Fruit fly (Drosophila melanogaster) whole organism, embryonic: ENCODE results near the gene Mul1.

ENCODE experiments used
- Asciz ChIP-seq: fragments of 200-800 bp; sonication (Bioruptor generic); optimal IDR thresholded peaks from 2 replicates; lab custom pipeline; 2017; ENCODE audit warnings: missing biosample characterization, mild to moderate bottlenecking, missing genetic modification characterization, missing genetic modification reagents
- B-H2 ChIP-seq: fragments of 200-800 bp; sonication (Bioruptor generic); optimal IDR thresholded peaks from 2 replicates; lab custom pipeline; 2018; ENCODE audit warnings: missing biosample characterization, mild to moderate bottlenecking, missing genetic modification characterization
- CG1024 ChIP-seq: fragments of 200-800 bp; sonication (Bioruptor generic); IDR thresholded peaks from 2 replicates; pipeline ENCODE4 v1.3.6; 2022; ENCODE audit warnings: missing biosample characterization, missing genetic modification characterization
- CG12104 ChIP-seq: fragments of 200-800 bp; sonication (Bioruptor generic); optimal IDR thresholded peaks from 3 replicates; lab custom pipeline; 2016; ENCODE audit warnings: missing biosample characterization, missing genetic modification characterization
- CG1233 ChIP-seq: fragments of 200-800 bp; sonication (Bioruptor generic); optimal IDR thresholded peaks from 4 replicates; lab custom pipeline; 2018; ENCODE audit warnings: missing biosample characterization, mild to moderate bottlenecking, missing genetic modification characterization
- CG14965 ChIP-seq: fragments of 200-800 bp; sonication (Bioruptor generic); optimal IDR thresholded peaks from 2 replicates; lab custom pipeline; 2016; ENCODE audit warnings: missing biosample characterization, missing genetic modification characterization, borderline replicate concordance
- CG1792 ChIP-seq: fragments of 200-800 bp; sonication (Bioruptor generic); optimal IDR thresholded peaks from 2 replicates; lab custom pipeline; 2016; ENCODE audit warnings: missing biosample characterization, missing genetic modification characterization
- CG2120 ChIP-seq: fragments of 200-800 bp; sonication (Bioruptor generic); optimal IDR thresholded peaks from 3 replicates; lab custom pipeline; 2016; ENCODE audit warnings: missing biosample characterization, missing genetic modification characterization
- CG2199 ChIP-seq: fragments of 200-800 bp; sonication (Bioruptor generic); IDR thresholded peaks from 3 replicates; pipeline ENCODE4 v1.3.6; 2022; ENCODE audit warnings: missing biosample characterization, missing genetic modification characterization
- CG31224 ChIP-seq: fragments of 200-800 bp; sonication (Bioruptor generic); IDR thresholded peaks from 2 replicates; pipeline ENCODE4 v1.3.6; 2022; ENCODE audit warnings: missing biosample characterization, missing genetic modification characterization
- CG3163 ChIP-seq: fragments of 200-800 bp; sonication (Bioruptor generic); optimal IDR thresholded peaks from 3 replicates; lab custom pipeline; 2016; ENCODE audit warnings: missing biosample characterization, missing genetic modification characterization
- CG32772 ChIP-seq: fragments of 200-800 bp; sonication (Bioruptor generic); IDR thresholded peaks from 2 replicates; pipeline ENCODE4 v1.3.6; 2022; ENCODE audit warnings: missing biosample characterization, missing genetic modification characterization
- CG3838 ChIP-seq: fragments of 200-800 bp; sonication (Bioruptor generic); optimal IDR thresholded peaks from 3 replicates; lab custom pipeline; 2016; ENCODE audit warnings: missing biosample characterization, missing genetic modification characterization
- CG4730 ChIP-seq: fragments of 200-800 bp; sonication (Bioruptor generic); IDR thresholded peaks from 2 replicates; pipeline ENCODE4 v1.3.6; 2022; ENCODE audit warnings: missing biosample characterization, missing genetic modification characterization
- CG7271 ChIP-seq: fragments of 200-800 bp; sonication (Bioruptor generic); optimal IDR thresholded peaks from 2 replicates; lab custom pipeline; 2018; ENCODE audit warnings: missing biosample characterization, mild to moderate bottlenecking, missing genetic modification characterization, moderate library complexity
- CG7786 ChIP-seq: fragments of 200-800 bp; sonication (Bioruptor generic); optimal IDR thresholded peaks from 2 replicates; lab custom pipeline; 2016; ENCODE audit warnings: missing biosample characterization, missing genetic modification characterization
- CG8089 ChIP-seq: fragments of 200-800 bp; sonication (Bioruptor generic); optimal IDR thresholded peaks from 3 replicates; lab custom pipeline; 2016; ENCODE audit warnings: missing biosample characterization, missing genetic modification characterization
- CG8765 ChIP-seq: fragments of 200-800 bp; sonication (Bioruptor generic); IDR thresholded peaks from 2 replicates; pipeline ENCODE4 v1.3.6; 2022; ENCODE audit warnings: missing biosample characterization, missing genetic modification characterization
- CG8924 ChIP-seq: fragments of 200-800 bp; optimal IDR thresholded peaks from 3 replicates; lab custom pipeline; 2019; ENCODE audit warnings: missing biosample characterization, mild to moderate bottlenecking, missing genetic modification characterization, moderate library complexity
- CG9215 ChIP-seq: fragments of 200-800 bp; sonication (Bioruptor generic); IDR thresholded peaks from 2 replicates; pipeline ENCODE4 v1.3.6; 2022; ENCODE audit warnings: missing biosample characterization, missing genetic modification characterization
- CkIIα-i1 ChIP-seq: fragments of 200-800 bp; sonication (Bioruptor generic); IDR thresholded peaks from 2 replicates; pipeline ENCODE4 v1.3.6; 2022; ENCODE audit warnings: missing biosample characterization, missing genetic modification characterization
- D19A ChIP-seq: fragments of 200-800 bp; optimal IDR thresholded peaks from 3 replicates; lab custom pipeline; 2019; ENCODE audit warnings: missing biosample characterization, mild to moderate bottlenecking, missing genetic modification characterization, moderate library complexity
- Drgx ChIP-seq: fragments of 200-800 bp; sonication (Bioruptor generic); IDR thresholded peaks from 2 replicates; pipeline ENCODE4 v1.3.6; 2022; ENCODE audit warnings: missing biosample characterization, missing genetic modification characterization
- Ets97D ChIP-seq: fragments of 200-800 bp; sonication (Bioruptor generic); optimal IDR thresholded peaks from 3 replicates; lab custom pipeline; 2016; ENCODE audit warnings: missing biosample characterization, missing genetic modification characterization
- H15 ChIP-seq: fragments of 200-800 bp; sonication (Bioruptor generic); IDR thresholded peaks from 3 replicates; pipeline ENCODE4 v1.3.6; 2022; ENCODE audit warnings: missing biosample characterization, missing genetic modification characterization
- HHEX ChIP-seq: fragments of 200-800 bp; sonication (Bioruptor generic); optimal IDR thresholded peaks from 3 replicates; lab custom pipeline; 2017; ENCODE audit warnings: missing biosample characterization, mild to moderate bottlenecking, missing genetic modification characterization, missing genetic modification reagents
- Hr39 ChIP-seq: fragments of >200 bp; optimal IDR thresholded peaks from 2 replicates; lab custom pipeline; 2017
- Jarid2 ChIP-seq: fragments of 200-800 bp; sonication (Bioruptor generic); optimal IDR thresholded peaks from 3 replicates; lab custom pipeline; 2017; ENCODE audit warnings: mild to moderate bottlenecking, missing biosample characterization, missing genetic modification reagents, missing genetic modification characterization
- Max ChIP-seq: fragments of 200-800 bp; sonication (Bioruptor generic); optimal IDR thresholded peaks from 2 replicates; lab custom pipeline; 2016; ENCODE audit warnings: missing biosample characterization, mild to moderate bottlenecking, missing genetic modification characterization
- PHDP ChIP-seq: fragments of 200-800 bp; sonication (Bioruptor generic); optimal IDR thresholded peaks from 3 replicates; lab custom pipeline; 2018; ENCODE audit warnings: missing biosample characterization, mild to moderate bottlenecking, missing genetic modification characterization, moderate library complexity
- Spps ChIP-seq: fragments of 200-800 bp; sonication (Bioruptor generic); optimal IDR thresholded peaks from 2 replicates; lab custom pipeline; 2018; ENCODE audit warnings: missing biosample characterization, mild to moderate bottlenecking, missing genetic modification characterization
- Taf1 ChIP-seq: fragments of 200-800 bp; sonication (Bioruptor generic); IDR thresholded peaks from 2 replicates; pipeline ENCODE4 v1.3.6; 2022; ENCODE audit warnings: missing biosample characterization, missing genetic modification characterization
- cg ChIP-seq: fragments of 200-800 bp; sonication (Bioruptor generic); optimal IDR thresholded peaks from 3 replicates; lab custom pipeline; 2019; ENCODE audit warnings: missing biosample characterization, mild to moderate bottlenecking, missing genetic modification characterization, moderate library complexity
- chm ChIP-seq: fragments of 200-800 bp; sonication (Bioruptor generic); IDR thresholded peaks from 2 replicates; pipeline ENCODE4 v1.3.6; 2022; ENCODE audit warnings: missing biosample characterization, missing genetic modification characterization
- ci ChIP-seq: fragments of 200-800 bp; sonication (Bioruptor generic); IDR thresholded peaks from 3 replicates; pipeline ENCODE4 v1.3.6; 2022; ENCODE audit warnings: missing biosample characterization, missing genetic modification characterization
- eyg ChIP-seq: fragments of 200-800 bp; sonication (Bioruptor generic); optimal IDR thresholded peaks from 3 replicates; lab custom pipeline; 2016; ENCODE audit warnings: missing biosample characterization, missing genetic modification characterization
- fd102C ChIP-seq: fragments of 200-800 bp; sonication (Bioruptor generic); optimal IDR thresholded peaks from 2 replicates; lab custom pipeline; 2018; ENCODE audit warnings: missing biosample characterization, mild to moderate bottlenecking, missing genetic modification characterization, moderate library complexity
- ham ChIP-seq: fragments of 200-800 bp; sonication (Bioruptor generic); IDR thresholded peaks from 2 replicates; pipeline ENCODE4 v1.3.6; 2022; ENCODE audit warnings: missing biosample characterization, missing genetic modification characterization
- kah ChIP-seq: fragments of 200-800 bp; sonication (Bioruptor generic); optimal IDR thresholded peaks from 2 replicates; lab custom pipeline; 2018; ENCODE audit warnings: missing biosample characterization, mild to moderate bottlenecking, missing genetic modification characterization
- mam ChIP-seq: fragments of 200-800 bp; sonication (Bioruptor generic); optimal IDR thresholded peaks from 3 replicates; lab custom pipeline; 2016; ENCODE audit warnings: missing biosample characterization, missing genetic modification characterization
- nau ChIP-seq: fragments of 200-800 bp; sonication (Bioruptor generic); optimal IDR thresholded peaks from 3 replicates; lab custom pipeline; 2017; ENCODE audit warnings: missing biosample characterization, mild to moderate bottlenecking, missing genetic modification characterization, missing genetic modification reagents
- pan ChIP-seq, 4 experiments: fragments of >200 bp in 3 of 4; fragments of 200-800 bp in 1 of 4; sonication (Bioruptor generic) in 1 of 4; optimal IDR thresholded peaks in 3 of 4; IDR thresholded peaks in 1 of 4; 2 replicates each; pipeline versions ENCODE4 v1.3.6 to Lab custom; 2017 to 2022; ENCODE audit warnings: missing biosample characterization in 2 of 4, missing genetic modification characterization in 2 of 4, mixed read lengths in 1 of 4
- peb ChIP-seq: fragments of 200-800 bp; sonication (Bioruptor generic); IDR thresholded peaks from 2 replicates; pipeline ENCODE4 v1.3.6; 2022; ENCODE audit warnings: missing biosample characterization, missing genetic modification characterization
- psq ChIP-seq: fragments of 200-800 bp; sonication (Bioruptor generic); optimal IDR thresholded peaks from 2 replicates; lab custom pipeline; 2017; ENCODE audit warnings: missing biosample characterization, missing genetic modification characterization
- ranshi ChIP-seq: fragments of 200-800 bp; sonication (Bioruptor generic); IDR thresholded peaks from 2 replicates; pipeline ENCODE4 v1.3.6; 2022; ENCODE audit warnings: missing biosample characterization, missing genetic modification characterization
- tup ChIP-seq: fragments of 200-800 bp; sonication (Bioruptor generic); optimal IDR thresholded peaks from 2 replicates; lab custom pipeline; 2016; ENCODE audit warnings: missing biosample characterization, mild to moderate bottlenecking, missing genetic modification characterization, moderate library complexity
- wdn ChIP-seq: fragments of 200-800 bp; sonication (Bioruptor generic); IDR thresholded peaks from 2 replicates; pipeline ENCODE4 v1.3.6; 2022; ENCODE audit warnings: missing biosample characterization, missing genetic modification characterization
- z ChIP-seq: fragments of 200-800 bp; sonication (Bioruptor generic); IDR thresholded peaks from 3 replicates; pipeline ENCODE4 v1.3.6; 2022; ENCODE audit warnings: missing biosample characterization, missing genetic modification characterization
- zen ChIP-seq: fragments of 200-800 bp; sonication (Bioruptor generic); optimal IDR thresholded peaks from 3 replicates; lab custom pipeline; 2018; ENCODE audit warnings: missing biosample characterization, mild to moderate bottlenecking, missing genetic modification characterization, moderate library complexity
- zen2 ChIP-seq: fragments of 200-800 bp; sonication (Bioruptor generic); IDR thresholded peaks from 3 replicates; pipeline ENCODE4 v1.3.6; 2022; ENCODE audit warnings: missing biosample characterization, missing genetic modification characterization; ENCODE audit not compliant: partially characterized antibody

Mul1 gene

dm6 chr3L:4070221-4070995 is 49.2 kb downstream of the Mul1 start (continued):
- TF ChIP-seq pan (optimal IDR thresholded peaks at IDR 0.05; lab: Kevin White, UChicago) (no peak), pan (GFP tag; optimal IDR thresholded peaks at IDR 0.05 in 1 of 2, IDR thresholded peaks at IDR 0.05 in 1 of 2) (peak in 1 of 2 experiments; percentile 94), tup (peak; percentile 64), CG31224 (GFP tag; lab: Robert Waterston, UW) (peak; percentile 74), zen (tag; lab: Kevin White, UChicago) (peak; percentile 45), CG7271 (tag; lab: Kevin White, UChicago) (peak; percentile 30), Max (GFP tag; lab: Kevin White, UChicago) (peak; percentile 67), zen2 (GFP tag; lab: Robert Waterston, UW) (no peak), Jarid2 (GFP tag; lab: Kevin White, UChicago) (peak; percentile 47), psq (GFP tag; lab: Kevin White, UChicago) (peak; percentile 41), ci (peak; percentile 98), Taf1 (GFP tag; lab: Robert Waterston, UW) (peak; percentile 85), CG8924 (tag; lab: Kevin White, UChicago) (peak; percentile 81), CG7786 (GFP tag; lab: Kevin White, UChicago) (peak; percentile 93), CG4730 (GFP tag; lab: Robert Waterston, UW) (peak; percentile 90), PHDP (tag; lab: Kevin White, UChicago) (peak; percentile 88), B-H2 (GFP tag; lab: Kevin White, UChicago) (peak; percentile 26), CG12104 (peak; percentile 46), CG8765 (GFP tag; lab: Robert Waterston, UW) (peak; percentile 65), CG1233 (peak; percentile 69), ranshi (GFP tag; lab: Robert Waterston, UW) (peak; percentile 92), CG9215 (GFP tag; lab: Robert Waterston, UW) (peak; percentile 82), Hr39 (lab: Kevin White, UChicago) (no peak), D19A (tag; lab: Kevin White, UChicago) (no peak), ham (GFP tag; lab: Robert Waterston, UW) (peak; percentile 74; the same call in 1 of the 2 replicates), cg (GFP tag; lab: Kevin White, UChicago) (no peak), wdn (GFP tag; lab: Robert Waterston, UW) (peak; percentile 88), chm (GFP tag; lab: Robert Waterston, UW) (no peak), peb (GFP tag; lab: Robert Waterston, UW) (peak; percentile 87), CG2199 (GFP tag; lab: Robert Waterston, UW) (no peak), CG1024 (GFP tag; lab: Robert Waterston, UW) (peak; percentile 84), CG8089 (peak; percentile 86), z (GFP tag; lab: Robert Waterston, UW) (no peak), Ets97D (GFP tag; lab: Kevin White, UChicago) (peak; percentile 53), Spps (peak; percentile 45), fd102C (peak; percentile 9), CG1792 (peak; percentile 86), Asciz (GFP tag; lab: Kevin White, UChicago) (peak; percentile 67), nau (no peak), H15 (GFP tag; lab: Robert Waterston, UW) (peak; percentile 87), CG3163 (GFP tag; lab: Kevin White, UChicago) (peak; percentile 71), CG32772 (peak; percentile 93), CG14965 (GFP tag; lab: Kevin White, UChicago) (peak; percentile 27), CkIIα-i1 (no peak; the same call in 1 of the 2 replicates), kah (GFP tag; lab: Kevin White, UChicago) (peak; percentile 63), HHEX (GFP tag; lab: Kevin White, UChicago) (peak; percentile 85), eyg (GFP tag; lab: Kevin White, UChicago) (peak; percentile 73), Drgx (GFP tag; lab: Robert Waterston, UW) (peak; percentile 99), CG3838 (GFP tag; lab: Kevin White, UChicago) (peak; percentile 36), mam (peak; percentile 85), CG2120 (GFP tag; lab: Kevin White, UChicago) (peak; percentile 95)
